Fruit fly (Drosophila melanogaster) whole organism, pupa: ENCODE measurements around the gene mus304.
A peak's percentile ranks its signal among the peaks of the same experiment; 100 is the strongest.

Experiments
- CG12605 ChIP-seq: fragments of 200-800 bp; sonication (Bioruptor generic); IDR thresholded peaks from 2 replicates; pipeline ENCODE4 v1.3.6; 2022; ENCODE audit warnings: missing biosample characterization, missing genetic modification characterization
- CG13204 ChIP-seq: fragments of 200-800 bp; sonication (Bioruptor generic); optimal IDR thresholded peaks from 2 replicates; lab custom pipeline; 2018; ENCODE audit warnings: missing biosample characterization, mild to moderate bottlenecking, missing genetic modification characterization, moderate library complexity
- CG17806 ChIP-seq: fragments of 200-800 bp; sonication (Bioruptor generic); optimal IDR thresholded peaks from 2 replicates; lab custom pipeline; 2018; ENCODE audit warnings: missing biosample characterization, mild to moderate bottlenecking, missing genetic modification characterization, moderate library complexity
- CG9948 ChIP-seq: fragments of 200-800 bp; sonication (Bioruptor generic); optimal IDR thresholded peaks from 2 replicates; lab custom pipeline; 2018; ENCODE audit warnings: missing biosample characterization, mild to moderate bottlenecking, missing genetic modification characterization, moderate library complexity
- D1 ChIP-seq: fragments of 200-800 bp; sonication (Bioruptor generic); optimal IDR thresholded peaks from 2 replicates; lab custom pipeline; 2018; ENCODE audit warnings: missing biosample characterization, mild to moderate bottlenecking, missing genetic modification characterization, moderate library complexity
- EcR ChIP-seq: fragments of 200-800 bp; sonication (Bioruptor generic); optimal IDR thresholded peaks from 3 replicates; lab custom pipeline; 2019; ENCODE audit warnings: missing biosample characterization, missing genetic modification characterization, mild to moderate bottlenecking, moderate library complexity, missing genetic modification reagents
- Ets98B ChIP-seq: fragments of 200-800 bp; sonication (Bioruptor generic); IDR thresholded peaks from 2 replicates; pipeline ENCODE4 v1.3.6; 2022; ENCODE audit warnings: missing biosample characterization, missing genetic modification characterization
- Pif1A ChIP-seq: fragments of 200-800 bp; sonication (Bioruptor generic); optimal IDR thresholded peaks from 3 replicates; lab custom pipeline; 2016; ENCODE audit warnings: missing biosample characterization, missing genetic modification characterization
- Pif1B ChIP-seq: fragments of 200-800 bp; sonication (Bioruptor generic); optimal IDR thresholded peaks from 3 replicates; lab custom pipeline; 2016; ENCODE audit warnings: missing biosample characterization, missing genetic modification characterization
- Snoo ChIP-seq: fragments of 200-800 bp; sonication (Bioruptor generic); optimal IDR thresholded peaks from 3 replicates; lab custom pipeline; 2017; ENCODE audit warnings: missing biosample characterization, mild to moderate bottlenecking, missing genetic modification characterization, inconsistent platforms
- rn ChIP-seq: fragments of 200-800 bp; sonication (Bioruptor generic); IDR thresholded peaks from 2 replicates; pipeline ENCODE4 v1.3.6; 2022; ENCODE audit warnings: missing biosample characterization, missing genetic modification characterization

dm6 chr3L:18139184-18139629 is 29.6 kb downstream of the mus304 start, which contains the start of gene geko:
- peak; percentile 18; the same call in 1 of the 2 replicates for TF ChIP-seq CG12605 (GFP tag; lab: Robert Waterston, UW)
- peak; percentile 63; the same call in 1 of the 2 replicates for TF ChIP-seq Ets98B (GFP tag; lab: Robert Waterston, UW)
- TF ChIP-seq CG13204 (GFP tag; lab: Kevin White, UChicago): no peak
- TF ChIP-seq EcR (GFP tag; lab: Kevin White, UChicago): peak; percentile 85
- no peak for TF ChIP-seq Snoo (tag; lab: Kevin White, UChicago)
- TF ChIP-seq rn (GFP tag; lab: Robert Waterston, UW): no peak
- TF ChIP-seq CG17806 (tag; lab: Kevin White, UChicago): no peak
- peak; percentile 24 for TF ChIP-seq Pif1B
- TF ChIP-seq CG9948 (tag; lab: Kevin White, UChicago): no peak
- TF ChIP-seq D1 (tag; lab: Kevin White, UChicago): no peak
- TF ChIP-seq Pif1A (GFP tag; lab: Kevin White, UChicago): peak; percentile 32
